Worm (Caenorhabditis elegans): ENCODE results near the gene exos-2.

- no peak for TF ChIP-seq pha-4 (tag; optimal IDR thresholded peaks at IDR 0.05)
- TF ChIP-seq sem-2 (GFP tag; optimal IDR thresholded peaks at IDR 0.05) = no peak
- no peak for TF ChIP-seq unc-62 (GFP tag; optimal IDR thresholded peaks at IDR 0.05)
- TF ChIP-seq snpc-4 (tag; optimal IDR thresholded peaks at IDR 0.05) = no peak
- no peak for TF ChIP-seq mab-5 (tag; optimal IDR thresholded peaks at IDR 0.05)
- no peak for TF ChIP-seq hlh-1 (tag; optimal IDR thresholded peaks at IDR 0.05)
- TF ChIP-seq ztf-11 (tag; optimal IDR thresholded peaks at IDR 0.05) = no peak
- no peak for TF ChIP-seq nhr-76 (tag; optimal IDR thresholded peaks at IDR 0.05)
- no peak for TF ChIP-seq nhr-237 (tag; optimal IDR thresholded peaks at IDR 0.05)
- no peak for TF ChIP-seq unc-39 (tag; optimal IDR thresholded peaks at IDR 0.05)
- TF ChIP-seq blmp-1 (tag; optimal IDR thresholded peaks at IDR 0.05) = no peak
- no peak for TF ChIP-seq sptf-1 (tag; optimal IDR thresholded peaks at IDR 0.05)
These were observed 23.7 kb upstream of the exos-2 start for ce11 chrIV:6391566-6391965.
